Fruit fly (Drosophila melanogaster): Measurements from ENCODE around the gene Ubr3.
A peak's percentile ranks its signal among the peaks of the same experiment; 100 is the strongest.

Gene Ubr3

dm6 chrX:7901153-7902038, 34.3 kb upstream of the Ubr3 start, which contains the start of the genes RpS6 and bys (continued):
- peak; percentile 2 for TF ChIP-seq grau (tag; optimal IDR thresholded peaks at IDR 0.05)
- TF ChIP-seq aop (GFP tag; IDR thresholded peaks at IDR 0.05), result peak; percentile 88
- TF ChIP-seq CG1602 (GFP tag; optimal IDR thresholded peaks at IDR 0.05), result no peak
- TF ChIP-seq Xbp1 (GFP tag; optimal IDR thresholded peaks at IDR 0.05), result peak; percentile 54
- peak; percentile 21 for TF ChIP-seq Sin3A (optimal IDR thresholded peaks at IDR 0.05)
- TF ChIP-seq row (GFP tag; IDR thresholded peaks at IDR 0.05), result peak; percentile 81
- TF ChIP-seq ato (GFP tag; IDR thresholded peaks at IDR 0.05; ENCODE audit: partially characterized antibody), result peak; percentile 76
- peak; percentile 19 for TF ChIP-seq pb (GFP tag; optimal IDR thresholded peaks at IDR 0.05)
- TF ChIP-seq prd (optimal IDR thresholded peaks at IDR 0.05), result no peak
- TF ChIP-seq prd (GFP tag; IDR thresholded peaks at IDR 0.05), result peak; percentile 41; the same call in 1 of the 3 replicates
- TF ChIP-seq HLH3B (GFP tag; IDR thresholded peaks at IDR 0.05), result peak; percentile 36; the same call in 1 of the 2 replicates
- TF ChIP-seq CG8944 (GFP tag; optimal IDR thresholded peaks at IDR 0.05), result peak; percentile 32
- peak; percentile 30; the same call in 1 of the 3 replicates for TF ChIP-seq so (GFP tag; IDR thresholded peaks at IDR 0.05)
- no peak for TF ChIP-seq Doc2 (GFP tag; IDR thresholded peaks at IDR 0.05)
- no peak for TF ChIP-seq vfl (GFP tag; optimal IDR thresholded peaks at IDR 0.05)
- peak; percentile 27; the same call in 1 of the 2 replicates for TF ChIP-seq CG14667 (GFP tag; IDR thresholded peaks at IDR 0.05)
- TF ChIP-seq CG2202 (tag; optimal IDR thresholded peaks at IDR 0.05), result peak; percentile 14
- TF ChIP-seq cg (GFP tag; optimal IDR thresholded peaks at IDR 0.05), result no peak
- peak; percentile 33 for TF ChIP-seq wek (GFP tag; optimal IDR thresholded peaks at IDR 0.05)
- no peak for TF ChIP-seq sug (tag; optimal IDR thresholded peaks at IDR 0.05)
- TF ChIP-seq TFAM (GFP tag; optimal IDR thresholded peaks at IDR 0.05), result no peak
- TF ChIP-seq pan (optimal IDR thresholded peaks at IDR 0.05), result no peak
- peak in 1 of 2 experiments; percentile 65 for TF ChIP-seq pan (GFP tag; optimal IDR thresholded peaks at IDR 0.05 in 1 of 2, IDR thresholded peaks at IDR 0.05 in 1 of 2)
- no peak for TF ChIP-seq Dfd (GFP tag; optimal IDR thresholded peaks at IDR 0.05)
- TF ChIP-seq CG4730 (GFP tag; IDR thresholded peaks at IDR 0.05), result peak; percentile 20; the same call in 1 of the 2 replicates
- TF ChIP-seq MTF-1 (GFP tag; optimal IDR thresholded peaks at IDR 0.05; ENCODE audit: borderline replicate concordance), result peak; percentile 85
- TF ChIP-seq Rfx (GFP tag; IDR thresholded peaks at IDR 0.05), result peak; percentile 79
- peak; percentile 5 for TF ChIP-seq CG10543 (GFP tag; optimal IDR thresholded peaks at IDR 0.05)
- TF ChIP-seq CG2199 (GFP tag; IDR thresholded peaks at IDR 0.05), result peak; percentile 79; the same call in 1 of the 3 replicates
- peak; percentile 92 for TF ChIP-seq amos (GFP tag; IDR thresholded peaks at IDR 0.05; ENCODE audit: partially characterized antibody)
- TF ChIP-seq eyg (GFP tag; optimal IDR thresholded peaks at IDR 0.05), result peak; percentile 6
- peak; percentile 51 for TF ChIP-seq unpg (GFP tag; optimal IDR thresholded peaks at IDR 0.05)
- TF ChIP-seq stwl (tag; optimal IDR thresholded peaks at IDR 0.05), result peak; percentile 23
- TF ChIP-seq fru (optimal IDR thresholded peaks at IDR 0.05), result no peak
- peak; percentile 42; the same call in 2 of the 3 replicates for TF ChIP-seq dysf (GFP tag; IDR thresholded peaks at IDR 0.05)
- TF ChIP-seq Deaf1 (tag; optimal IDR thresholded peaks at IDR 0.05), result no peak
- TF ChIP-seq Rx (GFP tag; IDR thresholded peaks at IDR 0.05), result peak; percentile 17; the same call in 1 of the 2 replicates
- TF ChIP-seq shn (GFP tag; optimal IDR thresholded peaks at IDR 0.05), result no peak
- TF ChIP-seq CG15479 (GFP tag; optimal IDR thresholded peaks at IDR 0.05), result peak; percentile 26
- peak; percentile 10 for TF ChIP-seq CG15601 (tag; optimal IDR thresholded peaks at IDR 0.05)
- peak; percentile 82 for TF ChIP-seq nom (GFP tag; optimal IDR thresholded peaks at IDR 0.05)
- no peak for TF ChIP-seq CG6654 (GFP tag; optimal IDR thresholded peaks at IDR 0.05)
- TF ChIP-seq sob (GFP tag; IDR thresholded peaks at IDR 0.05), result peak; percentile 73
- TF ChIP-seq CG18619 (GFP tag; optimal IDR thresholded peaks at IDR 0.05), result peak; percentile 52
- TF ChIP-seq NC2α (GFP tag; optimal IDR thresholded peaks at IDR 0.05), result no peak
- peak; percentile 59; the same call in 1 of the 4 replicates for TF ChIP-seq chinmo (GFP tag; IDR thresholded peaks at IDR 0.05; ENCODE audit: partially characterized antibody)
- peak; percentile 87 for TF ChIP-seq CG16813 (GFP tag; IDR thresholded peaks at IDR 0.05; ENCODE audit: partially characterized antibody)
- TF ChIP-seq bbx (GFP tag; IDR thresholded peaks at IDR 0.05; ENCODE audit: partially characterized antibody), result peak; percentile 91
- 0 out of 2 replicates have a peak, but pooled peaks have one; percentile 20 for TF ChIP-seq sisA (GFP tag; IDR thresholded peaks at IDR 0.05)

Measured in whole organism, embryonic.